Worm (Caenorhabditis elegans) whole organism, L2 larva: ENCODE measurements around the gene cul-3.

ENCODE experiments used
- C34F6.9 ChIP-seq: fragments of 150-350 bp; optimal IDR thresholded peaks from 2 replicates; lab custom pipeline; 2014; ENCODE audit warnings: missing biosample characterization, missing genetic modification characterization
- F13H6.1 ChIP-seq: sonication (generic microtip); optimal IDR thresholded peaks from 2 replicates; lab custom pipeline; 2016; ENCODE audit warnings: missing genetic modification characterization, missing compliant biosample characterization
- R02D3.7 ChIP-seq: fragments of 150-350 bp; optimal IDR thresholded peaks from 2 replicates; lab custom pipeline; 2014; ENCODE audit warnings: missing biosample characterization, missing genetic modification characterization
- Y55F3AM.14 ChIP-seq: fragments of 200-800 bp; sonication (Bioruptor generic); optimal IDR thresholded peaks from 2 replicates; lab custom pipeline; 2018; ENCODE audit warnings: mild to moderate bottlenecking, missing genetic modification characterization, missing compliant biosample characterization
- ZK546.5 ChIP-seq: sonication (generic microtip); optimal IDR thresholded peaks from 2 replicates; lab custom pipeline; 2017; ENCODE audit warnings: missing biosample characterization, missing genetic modification characterization
- aly-2 ChIP-seq: fragments of 150-350 bp; optimal IDR thresholded peaks from 2 replicates; lab custom pipeline; 2014; ENCODE audit warnings: missing biosample characterization, missing genetic modification characterization
- ama-1 ChIP-seq: fragments of 150-350 bp; optimal IDR thresholded peaks from 2 replicates; lab custom pipeline; 2018; ENCODE audit warnings: inconsistent platforms
- ceh-16 ChIP-seq: fragments of 150-350 bp; optimal IDR thresholded peaks from 2 replicates; lab custom pipeline; 2014; ENCODE audit warnings: missing biosample characterization, missing genetic modification characterization
- ceh-82 ChIP-seq: fragments of 150-350 bp; optimal IDR thresholded peaks from 2 replicates; lab custom pipeline; 2014; ENCODE audit warnings: missing biosample characterization, missing genetic modification characterization
- crh-2 ChIP-seq: sonication (generic microtip); optimal IDR thresholded peaks from 2 replicates; lab custom pipeline; 2017; ENCODE audit warnings: missing biosample characterization, missing genetic modification characterization
- dmd-4 ChIP-seq: sonication (generic microtip); optimal IDR thresholded peaks from 2 replicates; lab custom pipeline; 2017; ENCODE audit warnings: missing biosample characterization, missing genetic modification characterization
- fos-1 ChIP-seq: fragments of 150-350 bp; optimal IDR thresholded peaks from 2 replicates; lab custom pipeline; 2014; ENCODE audit warnings: missing biosample characterization, missing genetic modification characterization
- lin-11 ChIP-seq: fragments of 150-350 bp; sonication (generic microtip); optimal IDR thresholded peaks from 2 replicates; lab custom pipeline; 2014; ENCODE audit warnings: missing biosample characterization, missing genetic modification characterization, inconsistent platforms, mixed read lengths
- lin-13 ChIP-seq: fragments of 150-350 bp; optimal IDR thresholded peaks from 2 replicates; lab custom pipeline; 2014; ENCODE audit warnings: missing biosample characterization, missing genetic modification reagents, missing genetic modification characterization
- lin-39 ChIP-seq: fragments of 150-350 bp; optimal IDR thresholded peaks from 2 replicates; lab custom pipeline; 2014; ENCODE audit warnings: missing biosample characterization, missing genetic modification reagents, missing genetic modification characterization
- lsy-2 ChIP-seq, 2 experiments: fragments of 150-350 bp in 1 of 2; sonication (generic microtip) in 1 of 2; optimal IDR thresholded peaks; 2 replicates each; lab custom pipeline; 2014 to 2017; ENCODE audit warnings: missing biosample characterization in 2 of 2, missing genetic modification characterization in 2 of 2
- mab-5 ChIP-seq: fragments of 150-350 bp; optimal IDR thresholded peaks from 2 replicates; lab custom pipeline; 2014; ENCODE audit warnings: missing biosample characterization, missing genetic modification characterization
- mdl-1 ChIP-seq, 2 experiments: fragments of 150-350 bp in 1 of 2; sonication (generic microtip) in 1 of 2; optimal IDR thresholded peaks; 2 replicates each; lab custom pipeline; 2017; ENCODE audit warnings: missing biosample characterization in 2 of 2, missing genetic modification characterization in 2 of 2
- nhr-12 ChIP-seq: fragments of 150-350 bp; optimal IDR thresholded peaks from 2 replicates; lab custom pipeline; 2014; ENCODE audit warnings: missing biosample characterization, missing genetic modification characterization
- nhr-23 ChIP-seq: fragments of 150-350 bp; optimal IDR thresholded peaks from 2 replicates; lab custom pipeline; 2014; ENCODE audit warnings: missing biosample characterization, missing genetic modification reagents, missing genetic modification characterization
- nhr-237 ChIP-seq: fragments of 150-350 bp; optimal IDR thresholded peaks from 2 replicates; lab custom pipeline; 2014; ENCODE audit warnings: missing biosample characterization, missing genetic modification characterization
- nhr-25 ChIP-seq: fragments of 150-350 bp; sonication (generic microtip); optimal IDR thresholded peaks from 3 replicates; lab custom pipeline; 2014; ENCODE audit warnings: missing biosample characterization, missing genetic modification characterization
- nhr-6 ChIP-seq: fragments of 150-350 bp; optimal IDR thresholded peaks from 2 replicates; lab custom pipeline; 2014; ENCODE audit warnings: missing biosample characterization, missing genetic modification characterization
- nhr-77 ChIP-seq: fragments of 150-350 bp; optimal IDR thresholded peaks from 2 replicates; lab custom pipeline; 2014; ENCODE audit warnings: missing biosample characterization, missing genetic modification characterization
- peb-1 ChIP-seq: fragments of 150-350 bp; optimal IDR thresholded peaks from 2 replicates; lab custom pipeline; 2014; ENCODE audit warnings: missing biosample characterization, missing genetic modification characterization
- sma-9 ChIP-seq, 2 experiments: fragments of 150-350 bp in 1 of 2; sonication (generic microtip) in 1 of 2; optimal IDR thresholded peaks; 2 replicates each; lab custom pipeline; 2014 to 2016; ENCODE audit warnings: missing genetic modification characterization in 2 of 2, mild to moderate bottlenecking in 1 of 2, missing biosample characterization in 1 of 2, missing compliant biosample characterization in 1 of 2, missing genetic modification reagents in 1 of 2, moderate library complexity in 1 of 2
- unc-55 ChIP-seq: fragments of 150-350 bp; sonication (generic microtip); optimal IDR thresholded peaks from 3 replicates; lab custom pipeline; 2014; ENCODE audit warnings: missing biosample characterization, missing genetic modification reagents, missing genetic modification characterization
- zag-1 ChIP-seq: fragments of 150-350 bp; optimal IDR thresholded peaks from 2 replicates; lab custom pipeline; 2014; ENCODE audit warnings: missing biosample characterization, missing genetic modification characterization
- ztf-1 ChIP-seq: fragments of 200-800 bp; sonication (Bioruptor generic); conservative IDR thresholded peaks from 2 replicates; pipeline ENCODE4 v1.3.6; 2022; ENCODE audit warnings: missing genetic modification characterization, missing compliant biosample characterization
- ztf-11 ChIP-seq: sonication (generic microtip); optimal IDR thresholded peaks from 2 replicates; lab custom pipeline; 2017; ENCODE audit warnings: missing biosample characterization, missing genetic modification characterization

cul-3 gene

DNA sequence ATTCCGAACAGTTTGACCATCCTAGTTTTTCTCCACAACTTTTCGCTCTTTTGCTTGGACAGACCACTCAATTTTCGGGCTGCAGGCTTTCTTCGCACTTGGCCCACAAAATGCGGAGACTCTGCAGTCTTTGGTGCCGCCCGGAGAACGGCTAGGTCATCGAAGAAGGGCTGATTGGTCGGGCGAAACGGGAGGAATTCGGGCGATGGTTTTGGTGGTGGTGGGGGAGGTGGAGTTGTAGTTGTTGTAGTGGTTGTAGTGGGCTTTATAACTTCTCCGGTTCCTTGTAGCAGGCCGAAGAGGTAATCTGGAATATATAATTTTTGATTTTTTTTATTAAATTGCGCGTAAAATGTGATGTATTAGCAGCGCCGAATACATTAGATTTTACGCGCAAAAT is 39.5 kb upstream of the cul-3 start:
- TF ChIP-seq unc-55 (GFP tag; lab: Kevin White, UChicago): no peak
- TF ChIP-seq ama-1 (lab: Kevin White, UChicago): no peak
- no peak for TF ChIP-seq nhr-237
- TF ChIP-seq fos-1 (tag; lab: Kevin White, UChicago): no peak
- TF ChIP-seq lin-11 (tag; lab: Kevin White, UChicago): no peak
- no peak for TF ChIP-seq ceh-82
- TF ChIP-seq nhr-77 (tag; lab: Kevin White, UChicago): no peak
- TF ChIP-seq lin-13 (GFP tag; lab: Kevin White, UChicago): no peak
- no peak for TF ChIP-seq zag-1 (tag; lab: Kevin White, UChicago)

DNA sequence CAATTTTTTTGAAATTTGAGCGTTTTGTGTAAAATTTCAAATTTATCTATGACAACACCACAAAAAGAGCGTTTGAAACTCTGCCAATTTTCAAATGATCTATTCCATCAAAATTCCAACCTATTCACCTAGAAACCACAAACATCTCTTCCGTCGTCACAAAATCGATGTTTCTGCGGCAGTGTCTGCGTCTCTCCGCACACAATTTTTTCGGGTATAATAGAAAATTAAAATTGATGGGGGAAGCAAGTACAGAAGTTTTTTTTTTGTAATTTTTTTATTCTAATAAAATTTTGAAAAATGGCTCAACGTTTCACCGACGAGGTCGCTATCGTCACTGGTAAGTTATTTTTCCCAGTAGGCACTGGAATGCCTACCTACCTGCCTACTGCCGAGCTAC is 38.6 kb upstream of the cul-3 start, which contains the start of gene W03F9.9:
Gene W03F9.9 (plus strand): TSS at position 301 of the 400 bp plus-strand sequence.
- no peak for TF ChIP-seq lin-39 (tag; lab: Kevin White, UChicago)
- TF ChIP-seq unc-55 (GFP tag; lab: Kevin White, UChicago): no peak
- no peak for TF ChIP-seq R02D3.7 (tag; lab: Kevin White, UChicago)
- TF ChIP-seq ztf-1 (GFP tag; lab: Robert Waterston, UW): no peak
- no peak for TF ChIP-seq sma-9 (GFP tag; optimal IDR thresholded peaks at IDR 0.05; lab: Kevin White, UChicago)
- no peak for TF ChIP-seq sma-9 (tag; optimal IDR thresholded peaks at IDR 0.05; lab: Kevin White, UChicago)
- no peak for TF ChIP-seq mdl-1 (tag; optimal IDR thresholded peaks at IDR 0.05; lab: Kevin White, UChicago)
- TF ChIP-seq ZK546.5 (tag; lab: Kevin White, UChicago): no peak
- TF ChIP-seq fos-1 (tag; lab: Kevin White, UChicago): no peak
- TF ChIP-seq ceh-16 (tag; lab: Kevin White, UChicago): no peak
- no peak for TF ChIP-seq nhr-12 (tag; lab: Kevin White, UChicago)
- no peak for TF ChIP-seq Y55F3AM.14 (GFP tag; lab: Kevin White, UChicago)
- TF ChIP-seq aly-2 (tag; lab: Kevin White, UChicago): no peak
- TF ChIP-seq, all 48 proteins: peak for 0

DNA sequence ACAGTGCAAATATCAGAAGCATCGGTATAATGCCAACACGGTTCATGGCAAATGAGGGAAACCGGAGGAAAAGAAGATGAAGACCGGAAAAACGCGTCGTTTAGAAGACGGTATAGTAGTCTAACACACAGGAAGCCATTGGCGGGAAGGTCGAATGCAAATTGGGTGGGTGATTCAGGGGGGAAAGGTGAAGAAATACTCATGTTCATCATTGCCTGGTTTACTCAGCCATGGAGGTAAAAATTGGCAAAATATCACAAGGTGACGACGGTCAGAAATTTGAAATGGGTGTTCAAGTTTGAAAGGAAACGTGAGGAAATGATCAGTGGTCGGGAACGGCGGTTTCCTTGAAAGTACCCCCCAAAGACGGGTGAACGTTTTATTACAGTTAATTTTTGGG is 36.0 kb upstream of the cul-3 start, which contains the start of gene W03F9.11:
Gene W03F9.11 (minus strand): TSS at position 101 of the 400 bp plus-strand sequence.
- TF ChIP-seq R02D3.7 (tag; lab: Kevin White, UChicago) (no peak), crh-2 (tag; lab: Kevin White, UChicago) (no peak), lin-13 (GFP tag; lab: Kevin White, UChicago) (no peak), sma-9 (GFP tag; optimal IDR thresholded peaks at IDR 0.05; lab: Kevin White, UChicago) (no peak), sma-9 (tag; optimal IDR thresholded peaks at IDR 0.05; lab: Kevin White, UChicago) (no peak), peb-1 (tag; lab: Kevin White, UChicago) (no peak), nhr-6 (no peak), mab-5 (no peak), nhr-23 (tag; lab: Kevin White, UChicago) (no peak), nhr-77 (tag; lab: Kevin White, UChicago) (no peak), dmd-4 (tag; lab: Kevin White, UChicago) (no peak)

DNA sequence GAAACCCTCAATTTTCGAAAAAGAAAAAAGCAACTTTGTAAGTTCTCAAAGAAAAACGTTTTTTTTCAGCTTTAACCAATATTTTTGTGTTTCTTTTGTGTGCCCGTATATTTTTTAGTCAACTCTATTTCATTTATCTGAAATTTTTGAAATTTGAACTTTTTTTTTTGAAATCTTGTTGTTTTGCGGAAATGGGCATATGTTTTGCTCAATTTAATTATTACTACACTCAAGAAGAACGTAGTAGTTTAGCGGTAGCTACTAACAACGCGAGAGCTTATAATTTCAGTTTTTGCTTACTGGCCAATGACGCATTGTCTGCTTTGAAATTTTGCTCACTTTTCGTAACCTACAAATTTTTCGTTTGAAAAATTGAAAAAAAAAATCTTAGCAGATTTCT is 32.4 kb upstream of the cul-3 start, which contains the start of gene srh-82:
Gene srh-82 (plus strand): TSS at position 301 of the 400 bp plus-strand sequence.
- TF ChIP-seq C34F6.9 (tag; lab: Kevin White, UChicago) (no peak), lin-11 (tag; lab: Kevin White, UChicago) (no peak), crh-2 (tag; lab: Kevin White, UChicago) (no peak), nhr-237 (no peak), Y55F3AM.14 (GFP tag; lab: Kevin White, UChicago) (no peak), ceh-82 (no peak), unc-55 (GFP tag; lab: Kevin White, UChicago) (no peak), ama-1 (lab: Kevin White, UChicago) (no peak), dmd-4 (tag; lab: Kevin White, UChicago) (no peak), ztf-11 (tag; lab: Kevin White, UChicago) (no peak), nhr-12 (tag; lab: Kevin White, UChicago) (no peak)

DNA sequence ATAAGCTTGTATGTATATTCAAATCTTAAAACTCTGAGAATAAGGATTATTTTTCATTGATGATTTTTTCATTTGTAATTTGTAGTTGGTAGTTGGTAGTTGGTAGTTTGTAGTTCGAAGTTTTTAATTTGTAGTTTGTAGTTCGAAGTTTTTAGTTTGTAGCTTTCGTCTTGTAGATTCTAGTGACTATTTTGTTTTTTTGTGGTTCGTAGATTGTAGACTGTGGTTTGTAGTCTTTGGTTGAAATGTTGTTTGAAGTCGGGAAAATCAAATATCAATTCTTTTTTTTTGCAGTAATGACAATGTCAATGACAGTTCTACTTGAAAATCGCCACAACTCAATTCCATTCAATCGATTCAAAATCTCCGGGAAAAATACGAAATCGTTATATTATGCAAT is 31.5 kb upstream of the cul-3 start:
- TF ChIP-seq ZK546.5 (tag; lab: Kevin White, UChicago): no peak
- no peak for TF ChIP-seq F13H6.1 (tag; lab: Kevin White, UChicago)
- TF ChIP-seq Y55F3AM.14 (GFP tag; lab: Kevin White, UChicago): no peak
- no peak for TF ChIP-seq sma-9 (GFP tag; optimal IDR thresholded peaks at IDR 0.05; lab: Kevin White, UChicago)
- TF ChIP-seq sma-9 (tag; optimal IDR thresholded peaks at IDR 0.05; lab: Kevin White, UChicago): no peak
- no peak for TF ChIP-seq crh-2 (tag; lab: Kevin White, UChicago)
- no peak for TF ChIP-seq unc-55 (GFP tag; lab: Kevin White, UChicago)
- TF ChIP-seq zag-1 (tag; lab: Kevin White, UChicago): no peak
- no peak for TF ChIP-seq nhr-25 (tag; lab: Kevin White, UChicago)
- TF ChIP-seq ztf-1 (GFP tag; lab: Robert Waterston, UW): no peak
- no peak for TF ChIP-seq lsy-2 (tag; optimal IDR thresholded peaks at IDR 0.05; lab: Kevin White, UChicago)
- TF ChIP-seq ceh-16 (tag; lab: Kevin White, UChicago): no peak
- no peak for TF ChIP-seq ama-1 (lab: Kevin White, UChicago)
